Worm (Caenorhabditis elegans) whole organism, L3 larva: ENCODE results near the gene ceh-60.

Source experiments
- ceh-82 ChIP-seq: fragments of 150-350 bp; optimal IDR thresholded peaks from 2 replicates; lab custom pipeline; 2014; ENCODE audit warnings: missing biosample characterization, missing genetic modification characterization
- egl-27 ChIP-seq: sonication (generic microtip); optimal IDR thresholded peaks from 4 replicates; lab custom pipeline; 2017; ENCODE audit warnings: missing biosample characterization, missing genetic modification reagents, missing genetic modification characterization
- nhr-237 ChIP-seq: fragments of 150-350 bp; optimal IDR thresholded peaks from 2 replicates; lab custom pipeline; 2014; ENCODE audit warnings: missing biosample characterization, missing genetic modification characterization

DNA sequence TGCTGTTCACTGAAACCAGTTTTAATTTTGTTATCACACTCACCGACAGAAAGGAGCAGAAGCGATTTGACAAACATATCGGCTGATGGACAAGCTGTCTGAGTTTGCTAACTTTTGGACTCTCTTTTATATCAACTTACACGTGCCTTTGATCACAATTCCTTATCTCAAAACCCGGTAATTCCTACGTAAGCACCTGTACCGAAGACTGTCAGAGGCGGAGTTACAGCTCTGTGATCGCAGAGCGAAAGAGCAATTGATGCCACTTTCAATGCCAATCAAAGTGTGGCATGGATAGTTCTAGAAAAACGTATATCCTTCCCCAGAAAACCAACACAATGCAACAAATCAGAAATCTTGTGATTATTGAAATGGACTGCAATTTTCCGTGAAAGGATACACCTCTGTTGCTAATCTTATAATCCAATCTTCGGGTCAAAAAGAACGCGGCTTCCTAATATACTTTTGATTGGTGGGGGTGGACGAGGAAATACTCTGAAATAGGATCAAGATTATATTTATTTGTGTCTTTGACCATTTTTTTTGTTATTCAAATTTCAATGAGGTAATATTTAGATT is 6.8 kb upstream of the ceh-60 start, which contains the start of gene ilys-5:
- TF ChIP-seq egl-27 (no peak), nhr-237 (tag; lab: Kevin White, UChicago) (no peak), ceh-82 (no peak)
